ENCODE assay signal across 6 worm cellular contexts in genomic region chrV:12659426-12659825, ce11.
A peak's percentile ranks its signal among the peaks of the same experiment; 100 is the strongest.
TF ChIP-seq lines count a peak whose summit lies in the region.

TSS of gene ccch-3 (minus strand) at chrV:12659687.

TF ChIP-seq in whole organism, L1 larva, 84 proteins besides CTCF, POLR2A, EP300 and RAD21 (continued from another document and continues in another):
- TF ChIP-seq Y116A8C.19 (tag; optimal IDR thresholded peaks at IDR 0.05; lab: Kevin White, UChicago; ENCODE audit: borderline replicate concordance) (no peak), fkh-8 (tag; optimal IDR thresholded peaks at IDR 0.05; lab: Kevin White, UChicago) (peak; percentile 70), vab-15 (tag; optimal IDR thresholded peaks at IDR 0.05; lab: Kevin White, UChicago) (peak; percentile 45), nhr-84 (tag; optimal IDR thresholded peaks at IDR 0.05; lab: Kevin White, UChicago) (no peak), efl-3 (GFP tag; optimal IDR thresholded peaks at IDR 0.05; lab: Kevin White, UChicago) (no peak), nhr-90 (tag; optimal IDR thresholded peaks at IDR 0.05; lab: Kevin White, UChicago; ENCODE audit: poor library complexity) (peak; percentile 81), tlp-1 (tag; optimal IDR thresholded peaks at IDR 0.05; lab: Kevin White, UChicago) (no peak), lin-14 (GFP tag; optimal IDR thresholded peaks at IDR 0.05; lab: Kevin White, UChicago) (peak; percentile 90), nhr-11 (tag; optimal IDR thresholded peaks at IDR 0.05; lab: Kevin White, UChicago) (no peak), mab-9 (GFP tag; IDR thresholded peaks at IDR 0.05; lab: Robert Waterston, UW) (no peak), irx-1 (tag; optimal IDR thresholded peaks at IDR 0.05; lab: Kevin White, UChicago) (peak; percentile 43), pag-3 (tag; optimal IDR thresholded peaks at IDR 0.05; lab: Kevin White, UChicago; ENCODE audit: borderline replicate concordance, insufficient read depth) (peak; percentile 16), unc-30 (tag; optimal IDR thresholded peaks at IDR 0.05; lab: Kevin White, UChicago) (no peak), lin-13 (GFP tag; optimal IDR thresholded peaks at IDR 0.05; lab: Kevin White, UChicago) (peak; percentile 72), ceh-8 (GFP tag; optimal IDR thresholded peaks at IDR 0.05; lab: Kevin White, UChicago) (peak; percentile 51), jun-1 (tag; optimal IDR thresholded peaks at IDR 0.05; lab: Kevin White, UChicago) (peak; percentile 3), zag-1 (tag; optimal IDR thresholded peaks at IDR 0.05; lab: Kevin White, UChicago) (no peak), mdl-1 (tag; optimal IDR thresholded peaks at IDR 0.05; lab: Kevin White, UChicago) (peak in 1 of 2 experiments; percentile 59), lin-15B (tag; optimal IDR thresholded peaks at IDR 0.05; lab: Kevin White, UChicago) (no peak), snpc-4 (tag; optimal IDR thresholded peaks at IDR 0.05; lab: Kevin White, UChicago) (peak; percentile 74), unc-86 (tag; optimal IDR thresholded peaks at IDR 0.05; lab: Kevin White, UChicago) (peak; percentile 29)

TF ChIP-seq in whole organism, L2 larva, 48 proteins besides CTCF, POLR2A, EP300 and RAD21 (continued from another document):
- TF ChIP-seq nhr-11 (tag; optimal IDR thresholded peaks at IDR 0.05; lab: Kevin White, UChicago) (no peak), fos-1 (tag; optimal IDR thresholded peaks at IDR 0.05; lab: Kevin White, UChicago) (peak; percentile 24), elt-1 (tag; optimal IDR thresholded peaks at IDR 0.05; lab: Kevin White, UChicago) (no peak), sem-4 (tag; optimal IDR thresholded peaks at IDR 0.05; lab: Kevin White, UChicago) (peak; percentile 34), sma-9 (GFP tag; optimal IDR thresholded peaks at IDR 0.05; lab: Kevin White, UChicago) (peak; percentile 85), sma-9 (tag; optimal IDR thresholded peaks at IDR 0.05; lab: Kevin White, UChicago) (no peak), unc-55 (GFP tag; optimal IDR thresholded peaks at IDR 0.05; lab: Kevin White, UChicago) (peak; percentile 83), nhr-237 (tag; optimal IDR thresholded peaks at IDR 0.05; lab: Kevin White, UChicago) (no peak), nhr-21 (tag; optimal IDR thresholded peaks at IDR 0.05; lab: Kevin White, UChicago) (peak; percentile 43), nhr-129 (tag; optimal IDR thresholded peaks at IDR 0.05; lab: Kevin White, UChicago) (peak; percentile 69)

TF ChIP-seq in whole organism, L3 larva, 47 proteins besides CTCF, POLR2A, EP300 and RAD21 (continued from another document):
- TF ChIP-seq mml-1 (tag; optimal IDR thresholded peaks at IDR 0.05; lab: Kevin White, UChicago) (no peak), ceh-28 (tag; optimal IDR thresholded peaks at IDR 0.05; lab: Kevin White, UChicago) (no peak), fkh-2 (tag; optimal IDR thresholded peaks at IDR 0.05; lab: Kevin White, UChicago) (no peak), elt-3 (tag; optimal IDR thresholded peaks at IDR 0.05; lab: Kevin White, UChicago) (no peak), nhr-43 (tag; optimal IDR thresholded peaks at IDR 0.05; lab: Kevin White, UChicago; ENCODE audit: poor library complexity, severe bottlenecking) (peak; percentile 27), R02D3.7 (tag; optimal IDR thresholded peaks at IDR 0.05; lab: Kevin White, UChicago) (peak; percentile 34), snpc-4 (tag; optimal IDR thresholded peaks at IDR 0.05; lab: Kevin White, UChicago) (peak; percentile 68), zag-1 (tag; optimal IDR thresholded peaks at IDR 0.05; lab: Kevin White, UChicago) (no peak)

TF ChIP-seq in whole organism, L4 larva, 104 proteins besides CTCF, POLR2A, EP300 and RAD21 (continued from another document and continues in another):
- TF ChIP-seq nhr-111 (GFP tag; optimal IDR thresholded peaks at IDR 0.05; lab: Kevin White, UChicago) (no peak), F26F4.8 (GFP tag; conservative IDR thresholded peaks at IDR 0.05; lab: Robert Waterston, UW) (no peak), lir-3 (tag; optimal IDR thresholded peaks at IDR 0.05; lab: Kevin White, UChicago) (no peak), ceh-28 (tag; optimal IDR thresholded peaks at IDR 0.05; lab: Kevin White, UChicago) (no peak), mes-2 (tag; optimal IDR thresholded peaks at IDR 0.05; lab: Kevin White, UChicago; ENCODE audit: poor library complexity, severe bottlenecking) (peak; percentile 87), fkh-10 (GFP tag; optimal IDR thresholded peaks at IDR 0.05; lab: Kevin White, UChicago) (peak; percentile 36), ceh-32 (tag; optimal IDR thresholded peaks at IDR 0.05; lab: Kevin White, UChicago; ENCODE audit: poor library complexity) (no peak), arid-1 (GFP tag; conservative IDR thresholded peaks at IDR 0.05; lab: Robert Waterston, UW) (0 out of 2 replicates have a peak, but pooled peaks have one; percentile 17), hmg-1.1 (GFP tag; IDR thresholded peaks at IDR 0.05; lab: Robert Waterston, UW) (peak; percentile 52; the same call in 1 of the 2 replicates), snpc-1.2 (GFP tag; IDR thresholded peaks at IDR 0.05; lab: Robert Waterston, UW) (peak; percentile 63; the same call in 1 of the 2 replicates), snpc-4 (tag; optimal IDR thresholded peaks at IDR 0.05; lab: Kevin White, UChicago) (no peak), mep-1 (tag; optimal IDR thresholded peaks at IDR 0.05; lab: Kevin White, UChicago) (peak; percentile 78), hlh-30 (tag; optimal IDR thresholded peaks at IDR 0.05; lab: Kevin White, UChicago; ENCODE audit: insufficient read depth) (peak; percentile 86), zag-1 (tag; optimal IDR thresholded peaks at IDR 0.05; lab: Kevin White, UChicago) (no peak), lin-38 (GFP tag; IDR thresholded peaks at IDR 0.05; lab: Robert Waterston, UW) (peak; percentile 77), zfp-2 (tag; optimal IDR thresholded peaks at IDR 0.05; lab: Kevin White, UChicago) (no peak), zip-11 (GFP tag; IDR thresholded peaks at IDR 0.05; lab: Robert Waterston, UW) (no peak), T20F7.1 (GFP tag; optimal IDR thresholded peaks at IDR 0.05; lab: Kevin White, UChicago) (peak; percentile 81), daf-16 (GFP tag; optimal IDR thresholded peaks at IDR 0.05; lab: Kevin White, UChicago) (no peak), daf-16 (tag; optimal IDR thresholded peaks at IDR 0.05; lab: Kevin White, UChicago) (peak; percentile 28), daf-19 (GFP tag; conservative IDR thresholded peaks at IDR 0.05; lab: Robert Waterston, UW) (0 out of 2 replicates have a peak, but pooled peaks have one; percentile 18), lin-39 (tag; optimal IDR thresholded peaks at IDR 0.05; lab: Kevin White, UChicago) (no peak), Y75B8A.6 (GFP tag; IDR thresholded peaks at IDR 0.05; lab: Robert Waterston, UW) (0 out of 2 replicates have a peak, but pooled peaks have one; percentile 56), nhr-28 (tag; optimal IDR thresholded peaks at IDR 0.05; lab: Kevin White, UChicago) (peak; percentile 56), unc-130 (GFP tag; optimal IDR thresholded peaks at IDR 0.05; lab: Kevin White, UChicago) (peak; percentile 18), dmd-6 (GFP tag; IDR thresholded peaks at IDR 0.05; lab: Robert Waterston, UW) (no peak; the same call in 1 of the 2 replicates), mdl-1 (tag; optimal IDR thresholded peaks at IDR 0.05; lab: Kevin White, UChicago) (peak in 1 of 2 experiments; percentile 7), Y105C5A.15 (GFP tag; IDR thresholded peaks at IDR 0.05; lab: Robert Waterston, UW) (no peak), dve-1 (tag; optimal IDR thresholded peaks at IDR 0.05; lab: Kevin White, UChicago; ENCODE audit: insufficient read depth) (peak; percentile 77)

TF ChIP-seq in whole organism, late embryonic, 69 proteins besides CTCF, POLR2A, EP300 and RAD21 (continued from another document):
- TF ChIP-seq pros-1 (tag; optimal IDR thresholded peaks at IDR 0.05; lab: Kevin White, UChicago), result no peak
- TF ChIP-seq nhr-11 (tag; optimal IDR thresholded peaks at IDR 0.05; lab: Kevin White, UChicago), result no peak
- no peak for TF ChIP-seq odd-2 (tag; optimal IDR thresholded peaks at IDR 0.05; lab: Kevin White, UChicago)
- no peak for TF ChIP-seq C08G9.2 (tag; optimal IDR thresholded peaks at IDR 0.05; lab: Kevin White, UChicago)

TF ChIP-seq in whole organism, young adult, 124 proteins besides CTCF, POLR2A, EP300 and RAD21 (continued from another document):
- TF ChIP-seq egl-44 (GFP tag; IDR thresholded peaks at IDR 0.05; lab: Robert Waterston, UW) (peak; percentile 47; the same call in 1 of the 2 replicates), nhr-90 (tag; optimal IDR thresholded peaks at IDR 0.05; lab: Kevin White, UChicago) (peak; percentile 39), C17E4.6 (GFP tag; IDR thresholded peaks at IDR 0.05; lab: Robert Waterston, UW) (peak; percentile 22; the same call in 1 of the 2 replicates), lin-40 (tag; optimal IDR thresholded peaks at IDR 0.05; lab: Kevin White, UChicago) (peak; percentile 70), hmg-20 (GFP tag; IDR thresholded peaks at IDR 0.05; lab: Robert Waterston, UW) (0 out of 2 replicates have a peak, but pooled peaks have one; percentile 10), lir-1 (GFP tag; conservative IDR thresholded peaks at IDR 0.05; lab: Robert Waterston, UW) (0 out of 2 replicates have a peak, but pooled peaks have one; percentile 46), somi-1 (GFP tag; optimal IDR thresholded peaks at IDR 0.05; lab: Kevin White, UChicago) (peak; percentile 42), hrde-1 (tag; optimal IDR thresholded peaks at IDR 0.05; lab: Kevin White, UChicago; ENCODE audit: borderline replicate concordance) (peak; percentile 32), egl-18 (GFP tag; IDR thresholded peaks at IDR 0.05; lab: Robert Waterston, UW) (no peak), sea-2 (GFP tag; IDR thresholded peaks at IDR 0.05; lab: Robert Waterston, UW) (no peak), ceh-27 (GFP tag; optimal IDR thresholded peaks at IDR 0.05; lab: Kevin White, UChicago) (peak; percentile 67), repo-1 (tag; optimal IDR thresholded peaks at IDR 0.05; lab: Kevin White, UChicago) (peak; percentile 1), atf-7 (tag; optimal IDR thresholded peaks at IDR 0.05; lab: Kevin White, UChicago) (peak; percentile 65), lag-1 (GFP tag; IDR thresholded peaks at IDR 0.05; lab: Robert Waterston, UW) (no peak), pbrm-1 (GFP tag; IDR thresholded peaks at IDR 0.05; lab: Robert Waterston, UW) (peak; percentile 67; the same call in 1 of the 2 replicates), aptf-2 (GFP tag; conservative IDR thresholded peaks at IDR 0.05; lab: Robert Waterston, UW) (no peak), mes-4 (tag; optimal IDR thresholded peaks at IDR 0.05; lab: Kevin White, UChicago) (no peak), hmg-1.2 (GFP tag; IDR thresholded peaks at IDR 0.05; lab: Robert Waterston, UW) (peak; percentile 67), lsl-1 (GFP tag; optimal IDR thresholded peaks at IDR 0.05; lab: Kevin White, UChicago) (peak; percentile 52), hlh-12 (tag; optimal IDR thresholded peaks at IDR 0.05; lab: Kevin White, UChicago) (no peak), Y53G8AR.9 (GFP tag; conservative IDR thresholded peaks at IDR 0.05; lab: Robert Waterston, UW) (peak; percentile 84), ceh-79 (tag; optimal IDR thresholded peaks at IDR 0.05; lab: Kevin White, UChicago) (no peak), F49E8.2 (tag; optimal IDR thresholded peaks at IDR 0.05; lab: Kevin White, UChicago; ENCODE audit: insufficient read depth) (peak; percentile 20), snpc-3.4 (tag; optimal IDR thresholded peaks at IDR 0.05; lab: Kevin White, UChicago) (peak; percentile 60), F52B5.7 (tag; optimal IDR thresholded peaks at IDR 0.05; lab: Kevin White, UChicago) (no peak), T26A5.8 (tag; optimal IDR thresholded peaks at IDR 0.05; lab: Kevin White, UChicago) (no peak), nhr-27 (tag; optimal IDR thresholded peaks at IDR 0.05; lab: Kevin White, UChicago) (no peak), ceh-100 (GFP tag; IDR thresholded peaks at IDR 0.05; lab: Robert Waterston, UW) (0 out of 2 replicates have a peak, but pooled peaks have one; percentile 9), efl-1 (GFP tag; optimal IDR thresholded peaks at IDR 0.05; lab: Kevin White, UChicago) (no peak), attf-5 (GFP tag; optimal IDR thresholded peaks at IDR 0.05; lab: Kevin White, UChicago) (peak; percentile 80), akir-1 (GFP tag; optimal IDR thresholded peaks at IDR 0.05; lab: Kevin White, UChicago) (no peak), B0336.3 (GFP tag; IDR thresholded peaks at IDR 0.05; lab: Robert Waterston, UW) (peak; percentile 90), rpc-1 (optimal IDR thresholded peaks at IDR 0.05; lab: Kevin White, UChicago) (no peak), rpc-1 (tag; optimal IDR thresholded peaks at IDR 0.05; lab: Kevin White, UChicago) (no peak), ama-1 (optimal IDR thresholded peaks at IDR 0.05; lab: Kevin White, UChicago) (no peak), ama-1 (GFP tag; optimal IDR thresholded peaks at IDR 0.05; lab: Kevin White, UChicago) (no peak), K12H6.12 (tag; optimal IDR thresholded peaks at IDR 0.05; lab: Kevin White, UChicago) (peak; percentile 5), ceh-91 (GFP tag; IDR thresholded peaks at IDR 0.05; lab: Robert Waterston, UW) (no peak), egrh-3 (GFP tag; IDR thresholded peaks at IDR 0.05; lab: Robert Waterston, UW) (no peak), cebp-1 (GFP tag; IDR thresholded peaks at IDR 0.05; lab: Robert Waterston, UW) (no peak), cebp-1 (tag; optimal IDR thresholded peaks at IDR 0.05; lab: Kevin White, UChicago) (peak; percentile 72), attf-3 (GFP tag; conservative IDR thresholded peaks at IDR 0.05; lab: Robert Waterston, UW) (peak; percentile 68), B0261.1 (tag; optimal IDR thresholded peaks at IDR 0.05; lab: Kevin White, UChicago) (peak; percentile 7), nfya-1 (tag; optimal IDR thresholded peaks at IDR 0.05; lab: Kevin White, UChicago; ENCODE audit: borderline replicate concordance, insufficient read depth) (no peak), rec-8 (tag; optimal IDR thresholded peaks at IDR 0.05; lab: Kevin White, UChicago) (no peak), tbp1 (GFP tag; optimal IDR thresholded peaks at IDR 0.05; lab: Kevin White, UChicago) (peak; percentile 65), snpc-4 (GFP tag; optimal IDR thresholded peaks at IDR 0.05; lab: Kevin White, UChicago) (peak; percentile 7), snpc-4 (tag; optimal IDR thresholded peaks at IDR 0.05; lab: Kevin White, UChicago) (peak in 3 of 4 experiments; percentile 43 to 60 (median 52)), athp-1 (tag; optimal IDR thresholded peaks at IDR 0.05; lab: Kevin White, UChicago) (peak; percentile 32), ets-4 (GFP tag; optimal IDR thresholded peaks at IDR 0.05; lab: Kevin White, UChicago) (no peak), madf-3 (GFP tag; IDR thresholded peaks at IDR 0.05; lab: Robert Waterston, UW) (peak; percentile 83), ztf-3 (GFP tag; optimal IDR thresholded peaks at IDR 0.05; lab: Kevin White, UChicago) (no peak), madf-10 (tag; optimal IDR thresholded peaks at IDR 0.05; lab: Kevin White, UChicago) (peak; percentile 27), nhr-120 (GFP tag; IDR thresholded peaks at IDR 0.05; lab: Robert Waterston, UW) (no peak), ccch-3 (GFP tag; optimal IDR thresholded peaks at IDR 0.05; lab: Kevin White, UChicago) (no peak), unc-130 (GFP tag; optimal IDR thresholded peaks at IDR 0.05; lab: Kevin White, UChicago) (peak; percentile 53), ztf-6 (GFP tag; IDR thresholded peaks at IDR 0.05; lab: Robert Waterston, UW) (no peak), him-1 (tag; optimal IDR thresholded peaks at IDR 0.05; lab: Kevin White, UChicago) (peak; percentile 31), snpc-1.3 (tag; optimal IDR thresholded peaks at IDR 0.05; lab: Kevin White, UChicago; ENCODE audit: insufficient read depth) (peak; percentile 36)
